Worm (Caenorhabditis elegans) whole organism, late embryonic: ENCODE results near the gene dat-1.

Experiments used
- dmd-4 ChIP-seq: sonication (generic microtip); optimal IDR thresholded peaks from 2 replicates; lab custom pipeline; 2016; ENCODE audit warnings: borderline replicate concordance, missing genetic modification characterization, missing compliant biosample characterization
- sox-4 ChIP-seq: sonication (generic microtip); optimal IDR thresholded peaks from 2 replicates; lab custom pipeline; 2017; ENCODE audit warnings: mild to moderate bottlenecking, missing genetic modification characterization, inconsistent platforms, missing compliant biosample characterization

DNA sequence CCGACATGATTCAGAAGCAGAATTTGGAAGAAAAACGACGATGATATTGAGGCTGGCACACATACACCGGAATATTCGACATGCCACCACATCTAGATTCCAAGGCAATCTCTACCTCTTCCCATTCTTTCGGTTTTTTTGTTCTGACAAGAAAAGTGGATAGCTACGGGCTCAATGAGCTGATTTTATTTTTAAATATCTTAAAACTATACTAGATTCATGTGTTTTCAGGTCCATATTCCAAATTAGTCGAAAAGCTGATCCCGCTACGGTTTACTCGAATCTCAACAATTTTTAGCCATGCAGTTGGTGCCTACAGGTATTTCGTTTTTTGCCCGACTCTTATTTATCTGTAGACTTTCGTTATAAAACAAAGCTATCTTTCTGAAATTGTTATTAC is at the start of gene dat-1:
- TF ChIP-seq sox-4 (tag; lab: Kevin White, UChicago) (no peak), dmd-4 (tag; lab: Kevin White, UChicago) (no peak)
